Worm (Caenorhabditis elegans): ENCODE data around the gene fbxa-80.

ce11 chrIII:1311367-1311766 lies 3.6 kb downstream of the fbxa-80 start:
- no peak for TF ChIP-seq ama-1 (optimal IDR thresholded peaks at IDR 0.05)
- TF ChIP-seq B0310.2 (tag; optimal IDR thresholded peaks at IDR 0.05), result no peak
- TF ChIP-seq ets-7 (tag; optimal IDR thresholded peaks at IDR 0.05), result no peak
- no peak for TF ChIP-seq F13C5.2 (tag; optimal IDR thresholded peaks at IDR 0.05)
- TF ChIP-seq sea-1 (GFP tag; conservative IDR thresholded peaks at IDR 0.05), result no peak
- TF ChIP-seq hmbx-1 (tag; optimal IDR thresholded peaks at IDR 0.05), result no peak
- TF ChIP-seq flt-1 (GFP tag; IDR thresholded peaks at IDR 0.05), result no peak
- TF ChIP-seq hmg-4 (GFP tag; optimal IDR thresholded peaks at IDR 0.05), result no peak
- no peak for TF ChIP-seq ceh-36 (tag; optimal IDR thresholded peaks at IDR 0.05)
- TF ChIP-seq ceh-13 (GFP tag; optimal IDR thresholded peaks at IDR 0.05), result no peak
- TF ChIP-seq pes-1 (GFP tag; IDR thresholded peaks at IDR 0.05), result no peak
- TF ChIP-seq tbx-37 (GFP tag; conservative IDR thresholded peaks at IDR 0.05), result no peak
- TF ChIP-seq aly-1 (tag; optimal IDR thresholded peaks at IDR 0.05), result no peak
- TF ChIP-seq tra-4 (tag; optimal IDR thresholded peaks at IDR 0.05), result no peak

Data from whole organism, early embryonic.